Fruit fly (Drosophila melanogaster): ENCODE data around the gene mge.

The mge gene

dm6 chr3L:3908838-3909810 is 607 bp downstream of the mge start (continued):
- TF ChIP-seq odd (GFP tag; optimal IDR thresholded peaks at IDR 0.05) = no peak
- no peak for TF ChIP-seq CG2202 (tag; optimal IDR thresholded peaks at IDR 0.05)
- TF ChIP-seq lola (GFP tag; optimal IDR thresholded peaks at IDR 0.05) = no peak
- TF ChIP-seq abd-A (tag; optimal IDR thresholded peaks at IDR 0.05) = no peak
- no peak for TF ChIP-seq CG6854 (GFP tag; optimal IDR thresholded peaks at IDR 0.05)
- TF ChIP-seq Max (GFP tag; optimal IDR thresholded peaks at IDR 0.05) = peak; percentile 14
- TF ChIP-seq cg (GFP tag; optimal IDR thresholded peaks at IDR 0.05) = no peak
- no peak for TF ChIP-seq br (optimal IDR thresholded peaks at IDR 0.05)
- TF ChIP-seq wor (GFP tag; IDR thresholded peaks at IDR 0.05) = no peak
- TF ChIP-seq CG30020 (tag; optimal IDR thresholded peaks at IDR 0.05) = no peak
- no peak for TF ChIP-seq ATbp (GFP tag; optimal IDR thresholded peaks at IDR 0.05)
- no peak for TF ChIP-seq ara (GFP tag; IDR thresholded peaks at IDR 0.05)
- no peak for TF ChIP-seq emc (GFP tag; optimal IDR thresholded peaks at IDR 0.05)
- TF ChIP-seq Meics (GFP tag; optimal IDR thresholded peaks at IDR 0.05) = no peak
- TF ChIP-seq caup (GFP tag; optimal IDR thresholded peaks at IDR 0.05; ENCODE audit: severe bottlenecking) = no peak
- TF ChIP-seq BtbVII (GFP tag; optimal IDR thresholded peaks at IDR 0.05) = no peak
- TF ChIP-seq Dp (GFP tag; optimal IDR thresholded peaks at IDR 0.05) = peak; percentile 72
- TF ChIP-seq bbx (GFP tag; IDR thresholded peaks at IDR 0.05; ENCODE audit: partially characterized antibody) = peak; percentile 75
- TF ChIP-seq Bteb2 (GFP tag; optimal IDR thresholded peaks at IDR 0.05) = no peak
- TF ChIP-seq PHDP (tag; optimal IDR thresholded peaks at IDR 0.05) = no peak
- TF ChIP-seq CG18619 (GFP tag; optimal IDR thresholded peaks at IDR 0.05) = no peak
- no peak for TF ChIP-seq C15 (GFP tag; IDR thresholded peaks at IDR 0.05)
- peak; percentile 84 for TF ChIP-seq sens (GFP tag)
- TF ChIP-seq CG16863 (GFP tag; optimal IDR thresholded peaks at IDR 0.05) = no peak
- TF ChIP-seq croc (GFP tag; conservative IDR thresholded peaks at IDR 0.05) = no peak
- TF ChIP-seq CG8388 (GFP tag; optimal IDR thresholded peaks at IDR 0.05) = no peak
- peak; percentile 76 for TF ChIP-seq Opbp (GFP tag; IDR thresholded peaks at IDR 0.05; ENCODE audit: partially characterized antibody)
- TF ChIP-seq org-1 (GFP tag; optimal IDR thresholded peaks at IDR 0.05) = no peak
- no peak for TF ChIP-seq fd96Cb (tag; optimal IDR thresholded peaks at IDR 0.05)
- TF ChIP-seq slou (GFP tag; optimal IDR thresholded peaks at IDR 0.05) = no peak
- no peak for TF ChIP-seq TFAM (GFP tag; optimal IDR thresholded peaks at IDR 0.05)
- peak; percentile 44 for TF ChIP-seq trem (tag; optimal IDR thresholded peaks at IDR 0.05)
- no peak for TF ChIP-seq oc (tag; optimal IDR thresholded peaks at IDR 0.05)
- no peak for TF ChIP-seq Spps (tag; optimal IDR thresholded peaks at IDR 0.05)
- TF ChIP-seq CG4730 (GFP tag; IDR thresholded peaks at IDR 0.05) = no peak
- no peak for TF ChIP-seq CG32772 (GFP tag; IDR thresholded peaks at IDR 0.05)
- no peak for TF ChIP-seq bcd (GFP tag; optimal IDR thresholded peaks at IDR 0.05)
- no peak for TF ChIP-seq Lpt (GFP tag; optimal IDR thresholded peaks at IDR 0.05)
- no peak for TF ChIP-seq Doc2 (GFP tag; IDR thresholded peaks at IDR 0.05)
- TF ChIP-seq wek (GFP tag; optimal IDR thresholded peaks at IDR 0.05) = no peak
- TF ChIP-seq mam (GFP tag; optimal IDR thresholded peaks at IDR 0.05) = no peak
- no peak for TF ChIP-seq CG10321 (GFP tag; IDR thresholded peaks at IDR 0.05)
- no peak for TF ChIP-seq CG1529 (GFP tag; optimal IDR thresholded peaks at IDR 0.05)
- peak; percentile 20 for TF ChIP-seq HmgZ (tag; optimal IDR thresholded peaks at IDR 0.05)
- TF ChIP-seq Sry-δ (GFP tag; optimal IDR thresholded peaks at IDR 0.05) = peak; percentile 90
- TF ChIP-seq CG7745 (tag; optimal IDR thresholded peaks at IDR 0.05) = no peak
- no peak for TF ChIP-seq CG16779 (GFP tag; IDR thresholded peaks at IDR 0.05)
- TF ChIP-seq Hand (GFP tag; optimal IDR thresholded peaks at IDR 0.05) = no peak
- no peak for TF ChIP-seq Atf3 (GFP tag; optimal IDR thresholded peaks at IDR 0.05)

All from whole organism, embryonic.